Worm (Caenorhabditis elegans) whole organism, young adult: ENCODE measurements around the gene xrn-2.

Source experiments
- B0035.1 ChIP-seq: sonication (generic microtip); optimal IDR thresholded peaks from 2 replicates; lab custom pipeline; 2016; ENCODE audit warnings: missing genetic modification characterization, mild to moderate bottlenecking, missing compliant biosample characterization, missing genotype, missing genetic modification reagents
- cebp-1 ChIP-seq, 2 experiments: fragments of 200-800 bp in 1 of 2; sonication (Bioruptor generic) in 1 of 2; sonication (generic microtip) in 1 of 2; IDR thresholded peaks in 1 of 2; optimal IDR thresholded peaks in 1 of 2; 2 replicates each; pipeline versions ENCODE4 v1.3.6 to Lab custom; 2017 to 2022; ENCODE audit warnings: missing compliant biosample characterization in 2 of 2, missing genetic modification characterization in 2 of 2, mild to moderate bottlenecking in 1 of 2, missing genetic modification reagents in 1 of 2, moderate library complexity in 1 of 2
- dpff-1 ChIP-seq: sonication (generic microtip); optimal IDR thresholded peaks from 2 replicates; lab custom pipeline; 2017; ENCODE audit warnings: mild to moderate bottlenecking, missing genetic modification characterization, missing compliant biosample characterization
- lsl-1 ChIP-seq: fragments of 200-800 bp; sonication (Bioruptor generic); optimal IDR thresholded peaks from 2 replicates; lab custom pipeline; 2018; ENCODE audit warnings: mild to moderate bottlenecking, missing genetic modification characterization, moderate library complexity, missing compliant biosample characterization
- mel-28 ChIP-seq: sonication (generic microtip); optimal IDR thresholded peaks from 2 replicates; lab custom pipeline; 2016; ENCODE audit warnings: borderline replicate concordance, mild to moderate bottlenecking, missing genetic modification characterization, missing compliant biosample characterization
- nfya-1 ChIP-seq: sonication (generic microtip); optimal IDR thresholded peaks from 2 replicates; lab custom pipeline; 2017; ENCODE audit warnings: antibody characterized with exemption, missing compliant biosample characterization, missing genetic modification characterization, borderline replicate concordance; ENCODE audit not compliant: insufficient read depth

- TF ChIP-seq mel-28 = no peak
- TF ChIP-seq nfya-1 (tag; lab: Kevin White, UChicago) = no peak
- TF ChIP-seq lsl-1 = no peak
- no peak for TF ChIP-seq B0035.1
- no peak for TF ChIP-seq cebp-1 (GFP tag; IDR thresholded peaks at IDR 0.05; lab: Robert Waterston, UW)
- TF ChIP-seq cebp-1 (tag; optimal IDR thresholded peaks at IDR 0.05; lab: Kevin White, UChicago) = no peak
- no peak for TF ChIP-seq dpff-1 (tag; lab: Kevin White, UChicago)
Measured at ce11 chrII:14186937-14187336, 31.4 kb downstream of the xrn-2 start.
